Worm (Caenorhabditis elegans): ENCODE measurements around the gene T09A5.5.

- no peak for TF ChIP-seq hnd-1 (tag; optimal IDR thresholded peaks at IDR 0.05)
- no peak for TF ChIP-seq hmbx-1 (tag; optimal IDR thresholded peaks at IDR 0.05)
Observed at ce11 chrII:7809358-7809914, 44.1 kb downstream of the T09A5.5 start.
